Worm (Caenorhabditis elegans): ENCODE data around the gene C35D10.1.

DNA sequence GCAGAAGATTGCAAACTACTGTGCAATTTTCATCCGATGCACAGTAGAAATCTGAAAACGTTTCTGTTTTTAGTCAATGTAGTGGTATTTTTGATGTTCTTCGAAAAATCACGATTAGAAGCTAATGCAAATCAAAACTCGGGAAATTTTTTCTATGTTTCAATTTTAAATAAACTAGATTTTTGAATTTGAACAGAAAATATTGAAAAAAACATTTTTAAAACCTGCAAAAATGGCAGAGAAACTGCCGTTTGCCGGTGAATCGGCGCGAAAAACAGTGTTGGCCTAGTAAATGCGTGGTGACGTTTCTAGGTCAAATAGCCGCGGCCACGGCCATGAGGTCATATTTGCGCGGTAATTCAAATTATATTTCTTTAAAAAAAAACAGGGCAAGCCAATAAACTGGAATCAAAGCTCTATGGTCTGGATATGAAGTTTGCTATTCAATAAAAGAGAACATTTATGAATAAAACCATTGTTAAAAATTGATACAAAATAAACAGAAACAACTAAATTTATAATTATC is 50.7 kb downstream of the C35D10.1 start, which contains the start of gene set-2:
- peak; percentile 93 for TF ChIP-seq tbx-2 (tag; optimal IDR thresholded peaks at IDR 0.05)
- no peak for TF ChIP-seq hlh-13 (GFP tag; optimal IDR thresholded peaks at IDR 0.05)
- TF ChIP-seq ama-1 (optimal IDR thresholded peaks at IDR 0.05), result no peak
- no peak for TF ChIP-seq unc-86 (tag; optimal IDR thresholded peaks at IDR 0.05)
- TF ChIP-seq nhr-232 (tag; optimal IDR thresholded peaks at IDR 0.05), result no peak
- no peak for TF ChIP-seq pax-1 (tag; optimal IDR thresholded peaks at IDR 0.05)
- no peak for TF ChIP-seq ceh-18 (tag; optimal IDR thresholded peaks at IDR 0.05)
- TF ChIP-seq unc-42 (tag; optimal IDR thresholded peaks at IDR 0.05), result peak; percentile 24
- no peak for TF ChIP-seq pqm-1 (tag; optimal IDR thresholded peaks at IDR 0.05)
- TF ChIP-seq ahr-1 (tag; optimal IDR thresholded peaks at IDR 0.05), result peak; percentile 34
- peak; percentile 34 for TF ChIP-seq ceh-14 (tag; optimal IDR thresholded peaks at IDR 0.05)
- TF ChIP-seq fax-1 (tag; optimal IDR thresholded peaks at IDR 0.05), result peak; percentile 62

Measured in whole organism, late embryonic.